Fruit fly (Drosophila melanogaster) Kc167 (cell line): ENCODE data around the gene abd-A.

ENCODE experiments used
- Myc ChIP-seq: fragments of >200 bp; optimal IDR thresholded peaks from 2 replicates; lab custom pipeline; 2017; ENCODE audit warnings: missing external identifiers
- Sin3A ChIP-seq: fragments of >200 bp; optimal IDR thresholded peaks from 2 replicates; lab custom pipeline; 2018; ENCODE audit warnings: missing external identifiers
- h ChIP-seq: fragments of >200 bp; optimal IDR thresholded peaks from 3 replicates; lab custom pipeline; 2018; ENCODE audit warnings: missing external identifiers
- insv ChIP-seq: fragments of >200 bp; optimal IDR thresholded peaks from 3 replicates; lab custom pipeline; 2018; ENCODE audit warnings: missing external identifiers
- psq ChIP-seq: fragments of >200 bp; optimal IDR thresholded peaks from 2 replicates; lab custom pipeline; 2017; ENCODE audit warnings: missing external identifiers
- ttk ChIP-seq: sonication (Bioruptor generic); optimal IDR thresholded peaks from 2 replicates; lab custom pipeline; 2017; ENCODE audit warnings: missing external identifiers

Gene abd-A

dm6 chr3R:16854505-16854904, 24.7 kb upstream of the abd-A start:
- TF ChIP-seq Myc (lab: Kevin White, UChicago): no peak
- TF ChIP-seq h: no peak
- TF ChIP-seq psq: no peak
- no peak for TF ChIP-seq Sin3A (lab: Kevin White, UChicago)
- no peak for TF ChIP-seq ttk (lab: Kevin White, UChicago)
- TF ChIP-seq insv (lab: Kevin White, UChicago): no peak

- TF ChIP-seq insv (lab: Kevin White, UChicago) (no peak), ttk (lab: Kevin White, UChicago) (no peak), Sin3A (lab: Kevin White, UChicago) (no peak), h (no peak), Myc (lab: Kevin White, UChicago) (no peak), psq (no peak)
These were observed 21.0 kb upstream of the abd-A start for dm6 chr3R:16850688-16851491.

dm6 chr3R:16849839-16850238, 20.0 kb upstream of the abd-A start:
- TF ChIP-seq psq (no peak), Sin3A (lab: Kevin White, UChicago) (no peak), h (no peak), Myc (lab: Kevin White, UChicago) (no peak), insv (lab: Kevin White, UChicago) (no peak), ttk (lab: Kevin White, UChicago) (no peak)

dm6 chr3R:16848646-16849045, 18.8 kb upstream of the abd-A start:
- TF ChIP-seq insv (lab: Kevin White, UChicago) (no peak), psq (no peak)

dm6 chr3R:16847245-16847644, 17.4 kb upstream of the abd-A start:
- TF ChIP-seq insv (lab: Kevin White, UChicago) (no peak), ttk (lab: Kevin White, UChicago) (no peak), h (no peak), psq (no peak)

dm6 chr3R:16843472-16843871, 13.6 kb upstream of the abd-A start:
- no peak for TF ChIP-seq insv (lab: Kevin White, UChicago)
- TF ChIP-seq Myc (lab: Kevin White, UChicago): no peak
- TF ChIP-seq Sin3A (lab: Kevin White, UChicago): no peak
- TF ChIP-seq ttk (lab: Kevin White, UChicago): no peak
- no peak for TF ChIP-seq h
- TF ChIP-seq psq: no peak

dm6 chr3R:16842533-16842932, 12.7 kb upstream of the abd-A start:
- TF ChIP-seq Myc (lab: Kevin White, UChicago) (no peak), h (no peak), ttk (lab: Kevin White, UChicago) (no peak)

- TF ChIP-seq Myc (lab: Kevin White, UChicago) (no peak), insv (lab: Kevin White, UChicago) (no peak), Sin3A (lab: Kevin White, UChicago) (no peak), psq (no peak), ttk (lab: Kevin White, UChicago) (no peak), h (no peak)
These were observed 10.9 kb upstream of the abd-A start for dm6 chr3R:16840762-16841161.

- TF ChIP-seq h: no peak
These were observed 9.8 kb upstream of the abd-A start for dm6 chr3R:16839559-16840102.

- TF ChIP-seq Sin3A (lab: Kevin White, UChicago): no peak
- no peak for TF ChIP-seq h
- no peak for TF ChIP-seq Myc (lab: Kevin White, UChicago)
- TF ChIP-seq ttk (lab: Kevin White, UChicago): no peak
- TF ChIP-seq insv (lab: Kevin White, UChicago): no peak
- TF ChIP-seq psq: no peak
These were observed 7.8 kb upstream of the abd-A start for dm6 chr3R:16837583-16838198.

dm6 chr3R:16836021-16836420, 6.2 kb upstream of the abd-A start:
- TF ChIP-seq Myc (lab: Kevin White, UChicago): no peak
- no peak for TF ChIP-seq ttk (lab: Kevin White, UChicago)
- no peak for TF ChIP-seq insv (lab: Kevin White, UChicago)
- TF ChIP-seq psq: no peak
- TF ChIP-seq h: no peak

dm6 chr3R:16834294-16835003, 4.6 kb upstream of the abd-A start:
- TF ChIP-seq psq: no peak
- TF ChIP-seq Myc (lab: Kevin White, UChicago): no peak
- no peak for TF ChIP-seq ttk (lab: Kevin White, UChicago)
- TF ChIP-seq insv (lab: Kevin White, UChicago): no peak
- TF ChIP-seq h: no peak
- no peak for TF ChIP-seq Sin3A (lab: Kevin White, UChicago)
